Worm (Caenorhabditis elegans) whole organism, late embryonic: ENCODE results near the gene ZK177.11.
"Not testable (repeated sequence)": the region's sequence is repeated elsewhere in the genome, so short reads cannot be mapped to it uniquely, and the experiment has no call there.

ENCODE experiments used
- C08G9.2 ChIP-seq: sonication (generic microtip); optimal IDR thresholded peaks from 2 replicates; lab custom pipeline; 2016; ENCODE audit warnings: mild to moderate bottlenecking, missing genetic modification characterization, moderate library complexity, missing compliant biosample characterization
- C38D4.7 ChIP-seq: fragments of 200-800 bp; sonication (Bioruptor generic); optimal IDR thresholded peaks from 2 replicates; lab custom pipeline; 2018; ENCODE audit warnings: mild to moderate bottlenecking, missing genetic modification characterization, moderate library complexity, missing compliant biosample characterization
- F13H6.1 ChIP-seq: sonication (generic microtip); optimal IDR thresholded peaks from 2 replicates; lab custom pipeline; 2016; ENCODE audit warnings: missing genetic modification characterization, missing compliant biosample characterization
- K09A11.1 ChIP-seq: sonication (generic microtip); optimal IDR thresholded peaks from 2 replicates; lab custom pipeline; 2017; ENCODE audit warnings: antibody characterized with exemption, mild to moderate bottlenecking, missing genetic modification characterization, missing compliant biosample characterization; ENCODE audit not compliant: insufficient read depth
- T23F11.4 ChIP-seq: fragments of 200-800 bp; sonication (Bioruptor generic); optimal IDR thresholded peaks from 2 replicates; lab custom pipeline; 2018; ENCODE audit warnings: mild to moderate bottlenecking, missing genetic modification characterization, missing compliant biosample characterization
- Y22D7AL.16 ChIP-seq: sonication (generic microtip); optimal IDR thresholded peaks from 2 replicates; lab custom pipeline; 2016; ENCODE audit warnings: missing genetic modification characterization, missing compliant biosample characterization
- ceh-18 ChIP-seq: sonication (generic microtip); optimal IDR thresholded peaks from 2 replicates; lab custom pipeline; 2016; ENCODE audit warnings: missing genetic modification characterization, missing compliant biosample characterization
- ceh-22 ChIP-seq: sonication (generic microtip); optimal IDR thresholded peaks from 2 replicates; lab custom pipeline; 2017; ENCODE audit warnings: missing biosample characterization, missing genetic modification characterization
- ceh-30 ChIP-seq: fragments of 150-350 bp; optimal IDR thresholded peaks from 2 replicates; lab custom pipeline; 2014; ENCODE audit warnings: missing biosample characterization, missing genetic modification characterization
- ceh-31 ChIP-seq: sonication (generic microtip); optimal IDR thresholded peaks from 2 replicates; lab custom pipeline; 2016; ENCODE audit warnings: missing genetic modification characterization, missing compliant biosample characterization
- ceh-45 ChIP-seq: fragments of 200-800 bp; sonication (Bioruptor generic); IDR thresholded peaks from 2 replicates; pipeline ENCODE4 v1.3.6; 2022; ENCODE audit warnings: missing genetic modification reagents, missing genetic modification characterization, missing compliant biosample characterization
- ceh-48 ChIP-seq: sonication (generic microtip); optimal IDR thresholded peaks from 2 replicates; lab custom pipeline; 2016; ENCODE audit warnings: missing genetic modification characterization, inconsistent platforms, missing compliant biosample characterization
- ceh-9 ChIP-seq: sonication (generic microtip); optimal IDR thresholded peaks from 2 replicates; lab custom pipeline; 2016; ENCODE audit warnings: mild to moderate bottlenecking, missing genetic modification characterization, inconsistent platforms, missing compliant biosample characterization
- che-1 ChIP-seq: sonication (generic microtip); optimal IDR thresholded peaks from 2 replicates; lab custom pipeline; 2016; ENCODE audit warnings: mild to moderate bottlenecking, missing genetic modification characterization, missing compliant biosample characterization
- dmd-4 ChIP-seq: sonication (generic microtip); optimal IDR thresholded peaks from 2 replicates; lab custom pipeline; 2016; ENCODE audit warnings: borderline replicate concordance, missing genetic modification characterization, missing compliant biosample characterization
- elt-2 ChIP-seq: sonication (generic microtip); optimal IDR thresholded peaks from 2 replicates; lab custom pipeline; 2016; ENCODE audit warnings: missing genetic modification reagents, missing genetic modification characterization, missing compliant biosample characterization
- elt-4 ChIP-seq: sonication (generic microtip); optimal IDR thresholded peaks from 2 replicates; lab custom pipeline; 2016; ENCODE audit warnings: missing genetic modification characterization, missing compliant biosample characterization
- ets-4 ChIP-seq: sonication (generic microtip); optimal IDR thresholded peaks from 2 replicates; lab custom pipeline; 2016; ENCODE audit warnings: missing genetic modification characterization, missing compliant biosample characterization
- eyg-1 ChIP-seq: sonication (generic microtip); optimal IDR thresholded peaks from 2 replicates; lab custom pipeline; 2016; ENCODE audit warnings: missing genotype, missing genetic modification characterization, missing compliant biosample characterization
- fkh-10 ChIP-seq: fragments of 150-350 bp; optimal IDR thresholded peaks from 2 replicates; lab custom pipeline; 2014; ENCODE audit warnings: missing biosample characterization, missing genetic modification reagents, missing genetic modification characterization
- fkh-6 ChIP-seq: sonication (generic microtip); optimal IDR thresholded peaks from 2 replicates; lab custom pipeline; 2016; ENCODE audit warnings: missing genetic modification characterization, missing compliant biosample characterization
- gmeb-2 ChIP-seq: sonication (generic microtip); optimal IDR thresholded peaks from 2 replicates; lab custom pipeline; 2016; ENCODE audit warnings: missing genetic modification characterization, inconsistent platforms, missing compliant biosample characterization
- hlh-13 ChIP-seq: fragments of 200-800 bp; sonication (Bioruptor generic); optimal IDR thresholded peaks from 2 replicates; lab custom pipeline; 2018; ENCODE audit warnings: mild to moderate bottlenecking, missing genetic modification characterization, missing compliant biosample characterization
- hlh-6 ChIP-seq: sonication (generic microtip); optimal IDR thresholded peaks from 2 replicates; lab custom pipeline; 2016; ENCODE audit warnings: missing genotype, missing genetic modification characterization, missing compliant biosample characterization
- lim-6 ChIP-seq: sonication (generic microtip); optimal IDR thresholded peaks from 2 replicates; lab custom pipeline; 2016; ENCODE audit warnings: missing genetic modification characterization, missing compliant biosample characterization
- lin-11 ChIP-seq: fragments of 200-800 bp; sonication (Bioruptor generic); optimal IDR thresholded peaks from 2 replicates; lab custom pipeline; 2018; ENCODE audit warnings: mild to moderate bottlenecking, missing genetic modification characterization, missing compliant biosample characterization
- madf-2 ChIP-seq: sonication (generic microtip); optimal IDR thresholded peaks from 2 replicates; lab custom pipeline; 2017; ENCODE audit warnings: missing genetic modification characterization, missing compliant biosample characterization
- mec-3 ChIP-seq: sonication (generic microtip); optimal IDR thresholded peaks from 2 replicates; lab custom pipeline; 2016; ENCODE audit warnings: borderline replicate concordance, missing genetic modification characterization, missing compliant biosample characterization
- nfya-1 ChIP-seq: sonication (generic microtip); optimal IDR thresholded peaks from 2 replicates; lab custom pipeline; 2017; ENCODE audit warnings: missing genetic modification characterization, mild to moderate bottlenecking, missing compliant biosample characterization, antibody characterized with exemption, moderate library complexity
- nhr-232 ChIP-seq: sonication (generic microtip); optimal IDR thresholded peaks from 2 replicates; lab custom pipeline; 2016; ENCODE audit warnings: missing genetic modification characterization, missing compliant biosample characterization
- odd-2 ChIP-seq: sonication (generic microtip); optimal IDR thresholded peaks from 2 replicates; lab custom pipeline; 2017; ENCODE audit warnings: antibody characterized with exemption, mild to moderate bottlenecking, missing genetic modification characterization, missing compliant biosample characterization
- pag-3 ChIP-seq: sonication (generic microtip); optimal IDR thresholded peaks from 2 replicates; lab custom pipeline; 2016; ENCODE audit warnings: missing compliant biosample characterization, missing genetic modification characterization, borderline replicate concordance
- pat-9 ChIP-seq: fragments of 200-800 bp; sonication (Bioruptor generic); optimal IDR thresholded peaks from 2 replicates; lab custom pipeline; 2018; ENCODE audit warnings: mild to moderate bottlenecking, missing genetic modification characterization, moderate library complexity, missing compliant biosample characterization
- pax-1 ChIP-seq: fragments of 150-350 bp; optimal IDR thresholded peaks from 2 replicates; lab custom pipeline; 2014; ENCODE audit warnings: missing biosample characterization, missing genetic modification characterization
- pha-2 ChIP-seq: sonication (generic microtip); optimal IDR thresholded peaks from 2 replicates; lab custom pipeline; 2017; ENCODE audit warnings: mild to moderate bottlenecking, missing genetic modification characterization, missing compliant biosample characterization
- pqm-1 ChIP-seq: sonication (generic microtip); optimal IDR thresholded peaks from 2 replicates; lab custom pipeline; 2016; ENCODE audit warnings: missing genetic modification characterization, missing compliant biosample characterization
- ref-2 ChIP-seq: sonication (generic microtip); optimal IDR thresholded peaks from 2 replicates; lab custom pipeline; 2016; ENCODE audit warnings: missing genetic modification characterization, missing compliant biosample characterization
- rnt-1 ChIP-seq: sonication (generic microtip); optimal IDR thresholded peaks from 2 replicates; lab custom pipeline; 2016; ENCODE audit warnings: missing genetic modification characterization, missing compliant biosample characterization
- sdc-2 ChIP-seq: sonication (generic microtip); optimal IDR thresholded peaks from 2 replicates; lab custom pipeline; 2016; ENCODE audit warnings: missing genotype, missing genetic modification characterization, missing compliant biosample characterization
- syd-9 ChIP-seq: sonication (generic microtip); optimal IDR thresholded peaks from 2 replicates; lab custom pipeline; 2016; ENCODE audit warnings: mild to moderate bottlenecking, missing genetic modification characterization, moderate library complexity, missing compliant biosample characterization
- tbx-2 ChIP-seq: sonication (generic microtip); optimal IDR thresholded peaks from 2 replicates; lab custom pipeline; 2016; ENCODE audit warnings: missing genetic modification characterization, missing compliant biosample characterization
- tbx-7 ChIP-seq: sonication (generic microtip); optimal IDR thresholded peaks from 2 replicates; lab custom pipeline; 2016; ENCODE audit warnings: missing genotype, missing genetic modification characterization, missing compliant biosample characterization
- unc-3 ChIP-seq, 2 experiments: fragments of 200-800 bp in 1 of 2; sonication (Bioruptor generic) in 1 of 2; sonication (generic microtip) in 1 of 2; conservative IDR thresholded peaks in 1 of 2; optimal IDR thresholded peaks in 1 of 2; 2 replicates each; pipeline versions ENCODE4 v1.3.6 to Lab custom; 2016 to 2022; ENCODE audit warnings: missing compliant biosample characterization in 2 of 2, missing genetic modification characterization in 2 of 2, missing genetic modification reagents in 1 of 2
- unc-42 ChIP-seq: sonication (generic microtip); optimal IDR thresholded peaks from 2 replicates; lab custom pipeline; 2016; ENCODE audit warnings: missing genotype, missing genetic modification characterization, missing compliant biosample characterization
- unc-55 ChIP-seq: sonication (generic microtip); optimal IDR thresholded peaks from 2 replicates; lab custom pipeline; 2017; ENCODE audit warnings: missing biosample characterization, missing genetic modification reagents, missing genetic modification characterization
- ztf-16 ChIP-seq: sonication (generic microtip); optimal IDR thresholded peaks from 2 replicates; lab custom pipeline; 2017; ENCODE audit warnings: missing genetic modification characterization, missing compliant biosample characterization

Gene ZK177.11

DNA sequence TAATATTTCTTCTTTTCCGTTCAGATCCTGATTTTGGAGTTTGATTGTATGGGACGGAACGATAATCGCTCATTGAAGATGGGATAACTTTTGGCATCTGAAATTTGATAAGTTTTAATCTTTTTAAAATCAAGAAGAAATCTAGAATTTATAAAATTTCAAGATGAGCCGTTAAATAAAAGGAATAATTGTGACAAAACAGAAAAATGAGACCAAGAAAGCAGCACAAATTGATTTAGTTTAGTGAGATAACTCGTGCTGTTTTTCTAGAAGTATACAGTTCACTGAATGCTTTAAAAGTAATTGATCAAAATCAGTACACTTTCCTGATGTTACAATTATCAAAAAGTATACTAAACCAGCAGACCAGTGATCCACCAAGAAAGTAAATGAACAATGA lies 17.4 kb downstream of the ZK177.11 start, which contains the start of gene hlh-27:
TSS of gene hlh-27 (minus strand) at position 101 of the 400 bp plus-strand sequence.
- not testable (repeated sequence) for TF ChIP-seq syd-9; unc-42 (tag; lab: Kevin White, UChicago); T23F11.4 (GFP tag; lab: Kevin White, UChicago)

DNA sequence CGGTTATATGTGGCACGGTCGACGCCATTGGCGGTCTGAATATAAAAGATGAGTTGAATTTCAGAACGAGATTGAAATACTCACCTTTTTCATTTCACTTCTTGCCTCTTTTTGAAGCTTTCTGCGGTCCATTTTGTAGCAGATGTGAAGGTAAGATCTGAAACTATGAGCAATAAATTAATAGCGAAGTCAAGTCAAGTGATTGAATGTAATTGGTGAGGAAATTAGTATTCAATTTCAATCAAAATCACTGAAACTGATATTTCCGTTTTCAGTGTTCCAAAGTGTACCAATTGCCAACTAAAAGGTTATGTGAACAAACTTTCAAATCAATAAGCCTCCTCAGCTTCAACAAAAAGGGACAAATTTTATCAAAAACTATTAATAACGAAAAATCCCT lies 18.9 kb downstream of the ZK177.11 start, which contains the start of gene C17C3.24:
TSS of gene C17C3.24 (minus strand) at position 101 of the 400 bp plus-strand sequence.
- no peak for TF ChIP-seq pax-1 (tag; lab: Kevin White, UChicago)
- TF ChIP-seq unc-42 (tag; lab: Kevin White, UChicago) = no peak
- no peak for TF ChIP-seq elt-2 (tag; lab: Kevin White, UChicago)
- no peak for TF ChIP-seq pag-3
- no peak for TF ChIP-seq che-1 (tag; lab: Kevin White, UChicago)
- no peak for TF ChIP-seq fkh-6

DNA sequence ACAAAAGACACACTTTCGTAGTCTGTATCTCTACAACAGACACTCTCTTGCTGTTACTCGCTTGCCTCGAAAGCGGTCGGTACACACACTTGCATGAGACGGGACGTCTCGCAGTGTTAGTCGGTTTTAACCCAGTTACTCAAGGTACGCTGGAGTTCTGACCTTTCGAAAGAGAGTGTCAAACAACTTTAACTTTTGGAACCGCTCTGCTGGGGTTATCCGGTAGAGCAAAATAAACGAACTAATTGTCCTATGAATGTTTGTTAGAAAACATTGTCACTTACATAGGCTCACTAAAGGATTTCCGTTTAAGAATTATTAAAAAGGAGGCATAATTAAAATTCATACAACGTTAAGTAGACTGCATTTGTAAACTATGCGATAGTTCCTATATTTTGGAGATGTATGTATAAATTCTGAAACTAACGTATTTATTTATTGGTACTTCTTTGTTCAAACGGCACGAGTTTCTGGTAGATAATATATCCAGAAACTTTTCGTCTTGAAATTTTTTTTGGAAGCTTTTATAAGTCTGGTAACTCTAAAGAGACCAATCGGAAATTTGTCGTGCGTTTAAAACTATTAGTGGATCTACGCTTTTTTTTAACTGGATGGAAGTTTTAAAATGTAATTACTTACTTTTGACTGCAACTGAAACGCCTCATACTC lies 20.9 kb downstream of the ZK177.11 start:
- TF ChIP-seq hlh-13 (GFP tag; lab: Kevin White, UChicago) = peak; percentile 64
- TF ChIP-seq eyg-1 (tag; lab: Kevin White, UChicago) = peak; percentile 51
- peak; percentile 63 for TF ChIP-seq ets-4 (tag; lab: Kevin White, UChicago)
- peak; percentile 69 for TF ChIP-seq T23F11.4 (GFP tag; lab: Kevin White, UChicago)
- no peak for TF ChIP-seq odd-2 (tag; lab: Kevin White, UChicago)
- peak; percentile 59 for TF ChIP-seq pax-1 (tag; lab: Kevin White, UChicago)
- no peak for TF ChIP-seq ceh-45 (GFP tag; lab: Robert Waterston, UW)
- peak; percentile 89 for TF ChIP-seq nfya-1
- peak; percentile 77 for TF ChIP-seq ztf-16
- peak; percentile 77 for TF ChIP-seq K09A11.1 (tag; lab: Kevin White, UChicago)
- peak; percentile 29 for TF ChIP-seq tbx-7 (tag; lab: Kevin White, UChicago)
- peak; percentile 36 for TF ChIP-seq sdc-2 (tag; lab: Kevin White, UChicago)
- peak; percentile 48 for TF ChIP-seq unc-55 (GFP tag; lab: Kevin White, UChicago)
- TF ChIP-seq dmd-4 (tag; lab: Kevin White, UChicago) = no peak
- peak; percentile 82 for TF ChIP-seq ref-2
- TF ChIP-seq lim-6 = peak; percentile 76
- peak; percentile 49 for TF ChIP-seq C08G9.2 (tag; lab: Kevin White, UChicago)
- TF ChIP-seq nhr-232 = peak; percentile 60
- TF ChIP-seq ceh-18 (tag; lab: Kevin White, UChicago) = peak; percentile 95
- peak; percentile 44 for TF ChIP-seq F13H6.1 (tag; lab: Kevin White, UChicago)
- TF ChIP-seq fkh-10 (GFP tag; lab: Kevin White, UChicago) = peak; percentile 84
- peak; percentile 56 for TF ChIP-seq gmeb-2 (tag; lab: Kevin White, UChicago)
- peak; percentile 77 for TF ChIP-seq pqm-1 (tag; lab: Kevin White, UChicago)
- no peak for TF ChIP-seq ceh-9 (tag; lab: Kevin White, UChicago)
- TF ChIP-seq C38D4.7 = peak; percentile 70
- no peak for TF ChIP-seq mec-3 (tag; lab: Kevin White, UChicago)
- TF ChIP-seq pat-9 = peak; percentile 79
- peak; percentile 58 for TF ChIP-seq Y22D7AL.16 (tag; lab: Kevin White, UChicago)
- TF ChIP-seq lin-11 (tag; lab: Kevin White, UChicago) = peak; percentile 68
- peak; percentile 59 for TF ChIP-seq unc-3 (GFP tag; conservative IDR thresholded peaks at IDR 0.05; lab: Robert Waterston, UW)
- TF ChIP-seq unc-3 (tag; optimal IDR thresholded peaks at IDR 0.05; lab: Kevin White, UChicago) = peak; percentile 55
- TF ChIP-seq hlh-6 = peak; percentile 48
- TF ChIP-seq tbx-2 (tag; lab: Kevin White, UChicago) = peak; percentile 95
- peak; percentile 91 for TF ChIP-seq ceh-31 (tag; lab: Kevin White, UChicago)
- peak; percentile 80 for TF ChIP-seq pha-2 (tag; lab: Kevin White, UChicago)
- peak; percentile 68 for TF ChIP-seq madf-2 (tag; lab: Kevin White, UChicago)
- peak; percentile 18 for TF ChIP-seq ceh-48 (tag; lab: Kevin White, UChicago)
- TF ChIP-seq ceh-30 (tag; lab: Kevin White, UChicago) = peak; percentile 29
- TF ChIP-seq ceh-22 (tag; lab: Kevin White, UChicago) = peak; percentile 18
- TF ChIP-seq che-1 (tag; lab: Kevin White, UChicago) = peak; percentile 59
- TF ChIP-seq syd-9 = peak; percentile 65
- no peak for TF ChIP-seq elt-4 (tag; lab: Kevin White, UChicago)
- TF ChIP-seq rnt-1 (tag; lab: Kevin White, UChicago) = peak; percentile 78
